Worm (Caenorhabditis elegans): ENCODE measurements around the gene Y110A2AL.6.

The Y110A2AL.6 gene

DNA sequence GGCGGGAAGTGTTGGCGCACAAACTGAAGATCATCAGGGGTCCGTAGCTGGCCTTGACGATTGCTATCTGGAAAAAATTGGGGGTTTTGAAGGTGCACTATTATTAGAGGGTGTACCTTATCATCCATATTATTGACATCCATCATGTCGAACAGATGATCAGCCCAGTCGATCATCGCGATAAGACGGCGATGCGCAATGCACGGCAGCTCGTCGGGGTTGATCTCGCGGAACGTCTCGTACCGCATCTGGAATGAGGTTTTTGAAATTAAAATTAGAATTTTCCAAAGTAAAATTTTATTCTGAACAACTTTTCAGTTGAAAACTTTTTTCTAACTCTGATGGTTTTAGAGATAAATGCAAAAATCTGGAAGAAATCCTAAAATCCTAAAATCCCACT, 43.5 kb downstream of the Y110A2AL.6 start:
- no peak for TF ChIP-seq nhr-90 (tag; optimal IDR thresholded peaks at IDR 0.05)

DNA sequence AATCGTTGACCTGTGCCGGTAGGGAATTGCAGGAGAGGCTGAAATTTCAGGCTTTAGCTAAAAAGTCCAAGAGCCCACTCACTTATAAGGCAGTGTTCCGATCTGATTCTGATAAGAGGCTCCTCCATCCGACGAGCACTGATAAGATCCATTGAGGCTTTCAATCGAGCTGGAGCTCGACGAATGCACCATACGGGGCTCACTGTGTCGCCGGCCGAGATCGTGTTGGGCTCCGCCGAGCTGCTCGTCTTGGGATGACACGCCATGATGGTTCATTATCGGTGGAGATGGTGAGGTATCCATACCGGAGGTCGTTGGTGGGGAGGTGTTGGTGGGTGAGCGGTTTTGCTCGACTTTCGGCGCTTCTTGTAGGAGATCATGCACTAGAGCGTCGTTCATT, 45.0 kb downstream of the Y110A2AL.6 start:
- TF ChIP-seq zfh-2 (GFP tag; conservative IDR thresholded peaks at IDR 0.05) (peak; percentile 56), lin-40 (tag; optimal IDR thresholded peaks at IDR 0.05) (no peak)

ce11 chrII:2795413-2795812, 46.0 kb downstream of the Y110A2AL.6 start:
- TF ChIP-seq hlh-12 (tag; optimal IDR thresholded peaks at IDR 0.05) (no peak), him-1 (tag; optimal IDR thresholded peaks at IDR 0.05) (no peak), aptf-3 (GFP tag; IDR thresholded peaks at IDR 0.05) (no peak), ztf-3 (GFP tag; optimal IDR thresholded peaks at IDR 0.05) (no peak), attf-3 (GFP tag; conservative IDR thresholded peaks at IDR 0.05) (no peak), gei-17 (GFP tag; optimal IDR thresholded peaks at IDR 0.05) (no peak), lsl-1 (GFP tag; optimal IDR thresholded peaks at IDR 0.05) (no peak), lag-1 (GFP tag; IDR thresholded peaks at IDR 0.05) (no peak), C06A6.2 (GFP tag; conservative IDR thresholded peaks at IDR 0.05) (no peak)

DNA sequence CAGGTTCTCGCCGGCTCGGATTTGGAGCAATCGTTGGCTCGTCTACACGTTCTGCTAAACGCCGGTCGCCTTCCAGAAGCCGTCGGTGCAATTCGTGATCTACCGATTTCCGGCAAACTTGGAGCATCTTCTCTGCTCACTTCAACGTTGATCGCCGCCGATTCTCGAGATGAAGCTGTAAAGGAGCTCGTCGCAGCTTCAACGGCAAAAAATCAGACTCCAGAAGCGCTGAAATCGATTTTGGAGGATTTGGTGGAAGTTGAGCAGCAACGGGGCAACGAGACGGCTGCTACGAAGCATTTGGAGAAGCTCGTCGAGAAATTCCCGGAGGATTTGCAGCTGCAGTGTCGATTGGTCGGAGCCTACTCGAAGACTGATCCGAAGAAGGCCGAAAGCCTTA, 49.7 kb downstream of the Y110A2AL.6 start:
- TF ChIP-seq fkh-3 (tag; optimal IDR thresholded peaks at IDR 0.05) = no peak
- peak; percentile 73 for TF ChIP-seq zfh-2 (GFP tag; conservative IDR thresholded peaks at IDR 0.05)
